Fruit fly (Drosophila melanogaster): ENCODE data around the gene pb.

The pb gene

DNA sequence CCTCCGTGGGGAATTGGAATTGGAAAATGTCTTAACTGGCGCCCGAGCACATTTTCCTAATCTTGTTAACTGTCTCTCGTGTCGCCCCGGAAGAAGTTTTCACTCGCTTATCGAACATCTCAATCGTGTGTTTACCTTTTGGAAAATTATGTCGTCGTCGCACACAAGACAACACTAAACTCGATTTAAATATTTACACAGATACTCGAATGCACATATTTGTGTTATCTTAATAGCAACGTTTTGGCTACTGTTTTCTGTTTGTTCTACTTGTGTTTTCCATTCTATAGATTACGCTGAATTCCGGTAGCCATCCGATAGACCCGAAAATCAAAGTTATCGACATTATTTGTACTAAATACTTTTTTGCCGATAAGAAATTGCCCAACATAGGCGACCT, 74.6 kb downstream of the pb start (continued):
- TF ChIP-seq cato (GFP tag; optimal IDR thresholded peaks at IDR 0.05; ENCODE audit: borderline replicate concordance) (no peak), Asciz (GFP tag; optimal IDR thresholded peaks at IDR 0.05) (peak; percentile 48), scrt (GFP tag; optimal IDR thresholded peaks at IDR 0.05) (no peak), insv (GFP tag; optimal IDR thresholded peaks at IDR 0.05) (peak in 1 of 2 experiments; percentile 4), tup (GFP tag; optimal IDR thresholded peaks at IDR 0.05) (no peak), CG17802 (tag; optimal IDR thresholded peaks at IDR 0.05) (no peak), Xrp1 (GFP tag; IDR thresholded peaks at IDR 0.05) (peak; percentile 69), CG16813 (GFP tag; IDR thresholded peaks at IDR 0.05; ENCODE audit: partially characterized antibody) (no peak), CG7963 (GFP tag; IDR thresholded peaks at IDR 0.05; ENCODE audit: partially characterized antibody) (no peak), Elba2 (GFP tag; optimal IDR thresholded peaks at IDR 0.05) (no peak), Jarid2 (GFP tag; optimal IDR thresholded peaks at IDR 0.05) (no peak), stc (GFP tag; IDR thresholded peaks at IDR 0.05) (no peak), Awh (GFP tag; IDR thresholded peaks at IDR 0.05) (0 out of 2 replicates have a peak, but pooled peaks have one; percentile 6), CG1529 (GFP tag; optimal IDR thresholded peaks at IDR 0.05) (peak; percentile 35), CG11504 (tag; optimal IDR thresholded peaks at IDR 0.05) (no peak), eve (GFP tag; optimal IDR thresholded peaks at IDR 0.05) (no peak), zen2 (GFP tag; IDR thresholded peaks at IDR 0.05; ENCODE audit: partially characterized antibody) (no peak), ERR (GFP tag; optimal IDR thresholded peaks at IDR 0.05) (no peak), pzg (GFP tag; optimal IDR thresholded peaks at IDR 0.05) (no peak), CG18599 (GFP tag; optimal IDR thresholded peaks at IDR 0.05) (no peak), bab2 (GFP tag; optimal IDR thresholded peaks at IDR 0.05) (peak; percentile 4), cas (GFP tag; IDR thresholded peaks at IDR 0.05) (no peak), Antp (GFP tag; optimal IDR thresholded peaks at IDR 0.05) (no peak), Max (GFP tag; optimal IDR thresholded peaks at IDR 0.05) (no peak), Nf-YB (GFP tag; optimal IDR thresholded peaks at IDR 0.05) (peak; percentile 5), wdn (GFP tag; IDR thresholded peaks at IDR 0.05) (no peak), CG4707 (GFP tag; optimal IDR thresholded peaks at IDR 0.05) (peak; percentile 26), wor (GFP tag; IDR thresholded peaks at IDR 0.05) (no peak), CG9817 (tag; optimal IDR thresholded peaks at IDR 0.05) (no peak), ranshi (GFP tag; IDR thresholded peaks at IDR 0.05) (0 out of 2 replicates have a peak, but pooled peaks have one; percentile 27), tll (GFP tag; optimal IDR thresholded peaks at IDR 0.05) (peak in 1 of 2 experiments; percentile 86), ftz-f1 (GFP tag; optimal IDR thresholded peaks at IDR 0.05) (no peak), lbe (GFP tag; optimal IDR thresholded peaks at IDR 0.05) (no peak), CG6683 (GFP tag; optimal IDR thresholded peaks at IDR 0.05) (no peak), HLH4C (GFP tag; IDR thresholded peaks at IDR 0.05; ENCODE audit: partially characterized antibody) (no peak), CG10462 (GFP tag; optimal IDR thresholded peaks at IDR 0.05) (peak; percentile 34), caup (GFP tag; optimal IDR thresholded peaks at IDR 0.05; ENCODE audit: severe bottlenecking) (peak; percentile 25), Fer2 (tag; optimal IDR thresholded peaks at IDR 0.05) (no peak), D19A (tag; optimal IDR thresholded peaks at IDR 0.05) (peak; percentile 28), sens-2 (GFP tag; IDR thresholded peaks at IDR 0.05) (no peak), schlank (tag; optimal IDR thresholded peaks at IDR 0.05) (no peak), CTCF (GFP tag; optimal IDR thresholded peaks at IDR 0.05) (no peak), oc (tag; optimal IDR thresholded peaks at IDR 0.05) (no peak), CG7928 (GFP tag; optimal IDR thresholded peaks at IDR 0.05) (no peak), CG10147 (GFP tag; optimal IDR thresholded peaks at IDR 0.05) (no peak), aop (GFP tag; IDR thresholded peaks at IDR 0.05) (no peak), dm (GFP tag; optimal IDR thresholded peaks at IDR 0.05) (no peak), CG33213 (GFP tag; optimal IDR thresholded peaks at IDR 0.05) (peak; percentile 8), CG4820 (GFP tag; optimal IDR thresholded peaks at IDR 0.05) (peak; percentile 11), dmrt11E (tag; optimal IDR thresholded peaks at IDR 0.05) (peak; percentile 82)

Measured in whole organism, embryonic.